Worm (Caenorhabditis elegans) whole organism, L4 larva: Measurements from ENCODE around the gene C27D6.1.
A peak's percentile ranks its signal among the peaks of the same experiment; 100 is the strongest.

ENCODE experiments used
- ctbp-1 ChIP-seq: fragments of 200-800 bp; sonication (Bioruptor generic); IDR thresholded peaks from 2 replicates; pipeline ENCODE4 v1.3.6; 2022; ENCODE audit warnings: missing genetic modification reagents, missing genetic modification characterization, missing compliant biosample characterization
- fkh-10 ChIP-seq: fragments of 150-350 bp; optimal IDR thresholded peaks from 2 replicates; lab custom pipeline; 2014; ENCODE audit warnings: missing biosample characterization, missing genetic modification reagents, missing genetic modification characterization
- hmg-1.1 ChIP-seq: fragments of 200-800 bp; sonication (Bioruptor generic); IDR thresholded peaks from 2 replicates; pipeline ENCODE4 v1.3.6; 2022; ENCODE audit warnings: missing genetic modification reagents, missing genetic modification characterization, missing compliant biosample characterization
- lin-15B ChIP-seq: fragments of 150-350 bp; sonication (generic microtip); optimal IDR thresholded peaks from 3 replicates; lab custom pipeline; 2014; ENCODE audit warnings: missing biosample characterization, missing genetic modification characterization
- lin-38 ChIP-seq: fragments of 200-800 bp; sonication (Bioruptor generic); IDR thresholded peaks from 2 replicates; pipeline ENCODE4 v1.3.6; 2022; ENCODE audit warnings: missing genetic modification reagents, missing genetic modification characterization, missing compliant biosample characterization
- nhr-11 ChIP-seq: fragments of 150-350 bp; optimal IDR thresholded peaks from 2 replicates; lab custom pipeline; 2014; ENCODE audit warnings: missing biosample characterization, missing genetic modification characterization
- nhr-237 ChIP-seq: sonication (generic microtip); optimal IDR thresholded peaks from 2 replicates; lab custom pipeline; 2017; ENCODE audit warnings: missing biosample characterization, missing genetic modification characterization
- nhr-25 ChIP-seq: sonication (generic microtip); optimal IDR thresholded peaks from 2 replicates; lab custom pipeline; 2017; ENCODE audit warnings: missing genetic modification characterization, mild to moderate bottlenecking, missing compliant biosample characterization, antibody characterized with exemption, moderate library complexity, borderline replicate concordance; ENCODE audit not compliant: insufficient read depth
- nhr-28 ChIP-seq: fragments of 150-350 bp; optimal IDR thresholded peaks from 2 replicates; lab custom pipeline; 2014; ENCODE audit warnings: missing biosample characterization, missing genetic modification characterization
- sdz-12 ChIP-seq: fragments of 200-800 bp; sonication (Bioruptor generic); optimal IDR thresholded peaks from 2 replicates; lab custom pipeline; 2018; ENCODE audit warnings: mild to moderate bottlenecking, missing genetic modification characterization, missing compliant biosample characterization
- snpc-4 ChIP-seq: fragments of 150-350 bp; optimal IDR thresholded peaks from 2 replicates; lab custom pipeline; 2014; ENCODE audit warnings: missing biosample characterization, missing genetic modification characterization

ce11 chrII:5222830-5223229 lies 50.3 kb downstream of the C27D6.1 start:
- no peak for TF ChIP-seq lin-38 (GFP tag; lab: Robert Waterston, UW)
- TF ChIP-seq hmg-1.1 (GFP tag; lab: Robert Waterston, UW): no peak
- TF ChIP-seq ctbp-1 (GFP tag; lab: Robert Waterston, UW): no peak
- no peak for TF ChIP-seq lin-15B
- TF ChIP-seq nhr-11: peak; percentile 9
- no peak for TF ChIP-seq nhr-237
- TF ChIP-seq fkh-10 (GFP tag; lab: Kevin White, UChicago): no peak
- TF ChIP-seq nhr-25 (tag; lab: Kevin White, UChicago): no peak
- no peak for TF ChIP-seq nhr-28
- TF ChIP-seq snpc-4: no peak
- TF ChIP-seq sdz-12 (GFP tag; lab: Kevin White, UChicago): no peak
